Worm (Caenorhabditis elegans) whole organism, L4 larva: Measurements from ENCODE around the gene Y53C12A.7.

Experiments
- R02D3.7 ChIP-seq: fragments of 150-350 bp; sonication (generic microtip); optimal IDR thresholded peaks from 3 replicates; lab custom pipeline; 2014; ENCODE audit warnings: missing biosample characterization, missing genetic modification characterization
- T20F7.1 ChIP-seq: fragments of 200-800 bp; sonication (Bioruptor generic); optimal IDR thresholded peaks from 2 replicates; lab custom pipeline; 2018; ENCODE audit warnings: mild to moderate bottlenecking, missing genetic modification characterization, missing compliant biosample characterization
- Y48G9A.11 ChIP-seq: fragments of 200-800 bp; sonication (Bioruptor generic); IDR thresholded peaks from 2 replicates; pipeline ENCODE4 v1.3.6; 2022; ENCODE audit warnings: missing genetic modification reagents, missing genetic modification characterization, missing compliant biosample characterization
- arid-1 ChIP-seq: fragments of 200-800 bp; sonication (Bioruptor generic); conservative IDR thresholded peaks from 2 replicates; pipeline ENCODE4 v1.3.6; 2022; ENCODE audit warnings: missing genetic modification reagents, missing genetic modification characterization, missing compliant biosample characterization
- ceh-82 ChIP-seq: sonication (generic microtip); optimal IDR thresholded peaks from 2 replicates; lab custom pipeline; 2017; ENCODE audit warnings: missing biosample characterization, missing genetic modification characterization
- ces-1 ChIP-seq: fragments of 150-350 bp; sonication (generic microtip); optimal IDR thresholded peaks from 4 replicates; lab custom pipeline; 2014; ENCODE audit warnings: missing biosample characterization, missing genetic modification reagents, missing genetic modification characterization
- ctbp-1 ChIP-seq: fragments of 200-800 bp; sonication (Bioruptor generic); IDR thresholded peaks from 2 replicates; pipeline ENCODE4 v1.3.6; 2022; ENCODE audit warnings: missing genetic modification reagents, missing genetic modification characterization, missing compliant biosample characterization
- daf-12 ChIP-seq: fragments of 150-350 bp; optimal IDR thresholded peaks from 2 replicates; lab custom pipeline; 2014; ENCODE audit warnings: missing biosample characterization, missing genetic modification reagents, missing genetic modification characterization
- daf-16 ChIP-seq, 3 experiments: sonication (generic microtip); optimal IDR thresholded peaks; 2 replicates each; lab custom pipeline; 2016 to 2017; ENCODE audit warnings: missing genetic modification characterization in 3 of 3, missing genetic modification reagents in 3 of 3, mild to moderate bottlenecking in 2 of 3, missing compliant biosample characterization in 2 of 3, missing biosample characterization in 1 of 3, moderate library complexity in 1 of 3
- daf-8 ChIP-seq: fragments of 200-800 bp; sonication (Bioruptor generic); IDR thresholded peaks from 2 replicates; pipeline ENCODE4 v1.3.6; 2022; ENCODE audit warnings: missing genetic modification characterization, missing compliant biosample characterization
- dmd-6 ChIP-seq: fragments of 200-800 bp; sonication (Bioruptor generic); IDR thresholded peaks from 2 replicates; pipeline ENCODE4 v1.3.6; 2022; ENCODE audit warnings: missing genetic modification reagents, missing genetic modification characterization, missing compliant biosample characterization
- dmd-9 ChIP-seq: fragments of 200-800 bp; sonication (Bioruptor generic); IDR thresholded peaks from 2 replicates; pipeline ENCODE4 v1.3.6; 2022; ENCODE audit warnings: missing genetic modification reagents, missing genetic modification characterization, missing compliant biosample characterization
- dpl-1 ChIP-seq: fragments of 150-350 bp; optimal IDR thresholded peaks from 2 replicates; lab custom pipeline; 2014; ENCODE audit warnings: missing biosample characterization, missing genetic modification reagents, missing genetic modification characterization
- dve-1 ChIP-seq: sonication (generic microtip); optimal IDR thresholded peaks from 2 replicates; lab custom pipeline; 2017; ENCODE audit warnings: antibody characterized with exemption, mild to moderate bottlenecking, missing genetic modification characterization, missing compliant biosample characterization; ENCODE audit not compliant: insufficient read depth
- fkh-10 ChIP-seq: fragments of 150-350 bp; optimal IDR thresholded peaks from 2 replicates; lab custom pipeline; 2014; ENCODE audit warnings: missing biosample characterization, missing genetic modification reagents, missing genetic modification characterization
- fos-1 ChIP-seq: fragments of 150-350 bp; optimal IDR thresholded peaks from 2 replicates; lab custom pipeline; 2014; ENCODE audit warnings: missing biosample characterization, missing genetic modification characterization
- hlh-30 ChIP-seq: sonication (generic microtip); optimal IDR thresholded peaks from 2 replicates; lab custom pipeline; 2017; ENCODE audit warnings: antibody characterized with exemption, mild to moderate bottlenecking, missing genetic modification characterization, missing compliant biosample characterization; ENCODE audit not compliant: insufficient read depth
- lsy-2 ChIP-seq, 2 experiments: fragments of 150-350 bp in 1 of 2; sonication (generic microtip) in 1 of 2; optimal IDR thresholded peaks; 2 replicates each; lab custom pipeline; 2014 to 2017; ENCODE audit warnings: missing biosample characterization in 2 of 2, missing genetic modification characterization in 2 of 2
- madf-9 ChIP-seq: fragments of 200-800 bp; sonication (Bioruptor generic); conservative IDR thresholded peaks from 2 replicates; pipeline ENCODE4 v1.3.6; 2022; ENCODE audit warnings: missing genetic modification reagents, missing genetic modification characterization, missing compliant biosample characterization
- mdl-1 ChIP-seq, 2 experiments: fragments of 150-350 bp in 1 of 2; sonication (generic microtip) in 1 of 2; optimal IDR thresholded peaks; 2 replicates each; lab custom pipeline; 2014 to 2017; ENCODE audit warnings: missing biosample characterization in 2 of 2, missing genetic modification characterization in 2 of 2
- mep-1 ChIP-seq: fragments of 150-350 bp; sonication (generic microtip); optimal IDR thresholded peaks from 3 replicates; lab custom pipeline; 2014; ENCODE audit warnings: missing biosample characterization, missing genetic modification characterization
- nhr-10 ChIP-seq: fragments of 150-350 bp; optimal IDR thresholded peaks from 2 replicates; lab custom pipeline; 2014; ENCODE audit warnings: missing biosample characterization, missing genetic modification characterization
- nhr-11 ChIP-seq: fragments of 150-350 bp; optimal IDR thresholded peaks from 2 replicates; lab custom pipeline; 2014; ENCODE audit warnings: missing biosample characterization, missing genetic modification characterization
- nhr-28 ChIP-seq: fragments of 150-350 bp; optimal IDR thresholded peaks from 2 replicates; lab custom pipeline; 2014; ENCODE audit warnings: missing biosample characterization, missing genetic modification characterization
- nhr-76 ChIP-seq: fragments of 150-350 bp; optimal IDR thresholded peaks from 2 replicates; lab custom pipeline; 2014; ENCODE audit warnings: missing biosample characterization, missing genetic modification characterization
- nhr-77 ChIP-seq: fragments of 150-350 bp; optimal IDR thresholded peaks from 2 replicates; lab custom pipeline; 2014; ENCODE audit warnings: missing biosample characterization, missing genetic modification characterization
- pha-4 ChIP-seq, 2 experiments: fragments of 150-350 bp in 1 of 2; fragments of 200-800 bp in 1 of 2; sonication (Bioruptor generic) in 1 of 2; IDR thresholded peaks in 1 of 2; optimal IDR thresholded peaks in 1 of 2; 2 replicates each; pipeline versions ENCODE4 v1.3.6 to Lab custom; 2014 to 2022; ENCODE audit warnings: missing genetic modification characterization in 2 of 2, missing genetic modification reagents in 2 of 2, missing biosample characterization in 1 of 2, missing compliant biosample characterization in 1 of 2
- php-3 ChIP-seq: fragments of 200-800 bp; sonication (Bioruptor generic); IDR thresholded peaks from 2 replicates; pipeline ENCODE4 v1.3.6; 2022; ENCODE audit warnings: missing genetic modification reagents, missing genetic modification characterization, missing compliant biosample characterization
- saeg-2 ChIP-seq: fragments of 200-800 bp; sonication (Bioruptor generic); IDR thresholded peaks from 2 replicates; pipeline ENCODE4 v1.3.6; 2022; ENCODE audit warnings: missing genetic modification reagents, missing genetic modification characterization, missing compliant biosample characterization
- snpc-1.2 ChIP-seq: fragments of 200-800 bp; sonication (Bioruptor generic); IDR thresholded peaks from 2 replicates; pipeline ENCODE4 v1.3.6; 2022; ENCODE audit warnings: missing genetic modification reagents, missing genetic modification characterization, missing compliant biosample characterization
- zag-1 ChIP-seq: fragments of 150-350 bp; optimal IDR thresholded peaks from 2 replicates; lab custom pipeline; 2014; ENCODE audit warnings: missing biosample characterization, missing genetic modification characterization
- zfp-2 ChIP-seq: sonication (generic microtip); optimal IDR thresholded peaks from 2 replicates; lab custom pipeline; 2016; ENCODE audit warnings: mild to moderate bottlenecking, missing genetic modification characterization, missing compliant biosample characterization
- zfp-3 ChIP-seq: fragments of 200-800 bp; sonication (Bioruptor generic); conservative IDR thresholded peaks from 2 replicates; pipeline ENCODE4 v1.3.6; 2022; ENCODE audit warnings: missing genetic modification reagents, missing genetic modification characterization, missing compliant biosample characterization
- zip-11 ChIP-seq: fragments of 200-800 bp; sonication (Bioruptor generic); IDR thresholded peaks from 2 replicates; pipeline ENCODE4 v1.3.6; 2022; ENCODE audit warnings: missing genetic modification characterization, missing compliant biosample characterization
- zip-2 ChIP-seq: fragments of 150-350 bp; optimal IDR thresholded peaks from 2 replicates; lab custom pipeline; 2014; ENCODE audit warnings: missing biosample characterization, missing genetic modification characterization

Y53C12A.7 gene

DNA sequence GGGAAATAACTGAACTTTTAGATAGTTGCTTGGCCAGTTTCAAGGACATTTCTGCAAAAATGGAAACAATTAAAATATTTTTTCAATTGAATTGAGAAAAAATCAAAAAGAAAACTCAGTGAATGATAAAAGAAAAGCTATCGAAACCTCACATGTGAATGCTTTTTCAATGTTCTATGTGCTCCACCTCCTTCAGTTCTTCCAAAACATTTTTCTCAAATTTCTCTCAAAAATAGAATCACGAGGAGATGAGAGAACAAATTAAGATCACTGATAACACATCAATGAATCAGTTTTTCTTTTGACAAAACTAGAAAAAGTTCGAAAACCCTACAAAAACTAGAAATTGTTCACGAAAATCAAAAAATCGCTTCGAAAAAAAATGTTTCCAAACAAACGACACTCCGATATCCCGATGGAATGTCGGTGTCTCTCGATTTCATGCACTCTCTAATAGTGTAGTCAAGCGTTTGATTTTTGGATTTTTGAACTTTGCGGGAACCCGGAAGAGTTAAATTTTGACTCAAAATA, 13.6 kb upstream of the Y53C12A.7 start, which contains the start of gene ZK1320.9:
TSS of gene ZK1320.9 (minus strand) at position 51 of the 531 bp plus-strand sequence.
- no peak for TF ChIP-seq zfp-2 (tag; lab: Kevin White, UChicago)
- TF ChIP-seq madf-9 (GFP tag; lab: Robert Waterston, UW) = no peak
- TF ChIP-seq nhr-11 (tag; lab: Kevin White, UChicago) = peak; percentile 75
- TF ChIP-seq zag-1 (tag; lab: Kevin White, UChicago) = no peak
- TF ChIP-seq dpl-1 (GFP tag; lab: Kevin White, UChicago) = peak; percentile 23
- peak; percentile 67 for TF ChIP-seq nhr-77 (tag; lab: Kevin White, UChicago)
- peak; percentile 48; the same call in 1 of the 2 replicates for TF ChIP-seq dmd-6 (GFP tag; lab: Robert Waterston, UW)
- TF ChIP-seq ctbp-1 (GFP tag; lab: Robert Waterston, UW) = no peak
- no peak for TF ChIP-seq ceh-82 (tag; lab: Kevin White, UChicago)
- peak in 1 of 2 experiments; percentile 1 for TF ChIP-seq lsy-2 (tag; optimal IDR thresholded peaks at IDR 0.05; lab: Kevin White, UChicago)
- TF ChIP-seq R02D3.7 (tag; lab: Kevin White, UChicago) = no peak
- peak; percentile 84 for TF ChIP-seq nhr-28 (tag; lab: Kevin White, UChicago)
- TF ChIP-seq Y48G9A.11 = peak; percentile 52; the same call in 1 of the 2 replicates
- no peak for TF ChIP-seq pha-4 (GFP tag; IDR thresholded peaks at IDR 0.05; lab: Robert Waterston, UW)
- TF ChIP-seq pha-4 (tag; optimal IDR thresholded peaks at IDR 0.05; lab: Kevin White, UChicago) = peak; percentile 24
- no peak for TF ChIP-seq php-3 (GFP tag; lab: Robert Waterston, UW)
- peak; percentile 76 for TF ChIP-seq nhr-76
- peak; percentile 46 for TF ChIP-seq mep-1 (tag; lab: Kevin White, UChicago)
- no peak for TF ChIP-seq dmd-9 (GFP tag; lab: Robert Waterston, UW)
- TF ChIP-seq hlh-30 (tag; lab: Kevin White, UChicago) = peak; percentile 48
- no peak for TF ChIP-seq zfp-3 (GFP tag; lab: Robert Waterston, UW)
- TF ChIP-seq dve-1 (tag; lab: Kevin White, UChicago) = peak; percentile 32
- TF ChIP-seq mdl-1 (tag; optimal IDR thresholded peaks at IDR 0.05; lab: Kevin White, UChicago) = peak in 1 of 2 experiments; percentile 41
- no peak for TF ChIP-seq daf-16 (GFP tag; optimal IDR thresholded peaks at IDR 0.05; lab: Kevin White, UChicago)
- peak; percentile 54 for TF ChIP-seq daf-16 (tag; optimal IDR thresholded peaks at IDR 0.05; lab: Kevin White, UChicago)
- peak; percentile 9 for TF ChIP-seq nhr-10 (tag; lab: Kevin White, UChicago)
- peak; percentile 83 for TF ChIP-seq T20F7.1 (GFP tag; lab: Kevin White, UChicago)

DNA sequence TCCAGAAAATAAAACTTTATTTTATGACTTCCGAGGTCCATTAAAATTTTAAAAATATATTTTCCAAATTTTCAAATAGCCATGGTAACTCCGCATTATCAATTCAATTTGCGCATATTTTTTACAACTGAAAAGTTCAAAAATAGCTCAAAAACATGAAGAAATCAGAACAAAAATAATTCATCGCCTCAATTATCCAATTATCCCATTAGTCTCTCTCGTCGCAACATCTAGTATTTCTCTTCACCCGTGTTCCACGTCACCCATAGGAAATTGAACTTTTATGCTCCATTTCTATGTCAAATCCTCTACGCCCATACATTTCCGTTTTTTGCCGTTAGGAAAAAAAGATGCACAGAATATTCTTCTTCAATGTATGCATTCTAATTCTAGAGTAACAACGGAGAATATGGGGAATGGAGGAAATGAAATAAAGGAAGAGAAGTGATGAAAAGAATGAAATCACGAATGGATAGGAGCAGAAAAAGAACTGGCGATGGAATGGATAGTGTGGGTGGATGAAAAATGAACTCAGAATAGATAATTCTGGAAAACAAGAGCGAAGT, 10.2 kb upstream of the Y53C12A.7 start:
- peak in 1 of 2 experiments; percentile 12 for TF ChIP-seq lsy-2 (tag; optimal IDR thresholded peaks at IDR 0.05; lab: Kevin White, UChicago)
- no peak for TF ChIP-seq zip-11 (GFP tag; lab: Robert Waterston, UW)
- peak; percentile 64 for TF ChIP-seq ctbp-1 (GFP tag; lab: Robert Waterston, UW)
- no peak for TF ChIP-seq daf-8
- TF ChIP-seq nhr-76 = no peak
- peak; percentile 73 for TF ChIP-seq ces-1 (GFP tag; lab: Kevin White, UChicago)
- TF ChIP-seq fkh-10 (GFP tag; lab: Kevin White, UChicago) = peak; percentile 89
- no peak for TF ChIP-seq dmd-6 (GFP tag; lab: Robert Waterston, UW)
- TF ChIP-seq php-3 (GFP tag; lab: Robert Waterston, UW) = no peak
- TF ChIP-seq daf-12 (tag; lab: Kevin White, UChicago) = no peak
- TF ChIP-seq saeg-2 (GFP tag; lab: Robert Waterston, UW) = no peak
- TF ChIP-seq zip-2 = no peak
- no peak for TF ChIP-seq arid-1 (GFP tag; lab: Robert Waterston, UW)
- TF ChIP-seq T20F7.1 (GFP tag; lab: Kevin White, UChicago) = no peak
- TF ChIP-seq fos-1 (tag; lab: Kevin White, UChicago) = no peak
- TF ChIP-seq nhr-11 (tag; lab: Kevin White, UChicago) = no peak
- no peak for TF ChIP-seq snpc-1.2
